Worm (Caenorhabditis elegans) whole organism, young adult: ENCODE data around the gene F27D9.7.

Source experiments
- C06A6.2 ChIP-seq: fragments of 200-800 bp; sonication (Bioruptor generic); conservative IDR thresholded peaks from 2 replicates; pipeline ENCODE4 v1.3.6; 2022; ENCODE audit warnings: missing genetic modification characterization, missing compliant biosample characterization
- C17E4.6 ChIP-seq: fragments of 200-800 bp; sonication (Bioruptor generic); IDR thresholded peaks from 2 replicates; pipeline ENCODE4 v1.3.6; 2022; ENCODE audit warnings: missing genetic modification reagents, missing genetic modification characterization, missing compliant biosample characterization
- F39B2.1 ChIP-seq: fragments of 200-800 bp; sonication (Bioruptor generic); IDR thresholded peaks from 2 replicates; pipeline ENCODE4 v1.3.6; 2022; ENCODE audit warnings: missing genetic modification reagents, missing genetic modification characterization, missing compliant biosample characterization
- F49E8.2 ChIP-seq: sonication (generic microtip); optimal IDR thresholded peaks from 3 replicates; lab custom pipeline; 2017; ENCODE audit warnings: missing genetic modification characterization, mild to moderate bottlenecking, missing compliant biosample characterization, antibody characterized with exemption, moderate library complexity; ENCODE audit not compliant: insufficient read depth
- K12H6.12 ChIP-seq: fragments of 200-800 bp; sonication (Bioruptor generic); optimal IDR thresholded peaks from 2 replicates; lab custom pipeline; 2018; ENCODE audit warnings: mild to moderate bottlenecking, missing genetic modification characterization, missing compliant biosample characterization
- T07F8.4 ChIP-seq: sonication (generic microtip); optimal IDR thresholded peaks from 2 replicates; lab custom pipeline; 2016; ENCODE audit warnings: mild to moderate bottlenecking, missing genetic modification characterization, moderate library complexity, missing compliant biosample characterization
- T26A5.8 ChIP-seq: sonication (generic microtip); optimal IDR thresholded peaks from 2 replicates; lab custom pipeline; 2016; ENCODE audit warnings: missing genetic modification characterization, missing compliant biosample characterization
- Y53G8AR.9 ChIP-seq: fragments of 200-800 bp; sonication (Bioruptor generic); conservative IDR thresholded peaks from 2 replicates; pipeline ENCODE4 v1.3.6; 2022; ENCODE audit warnings: missing genetic modification reagents, missing genetic modification characterization, missing compliant biosample characterization
- Y67H2A.10 ChIP-seq: fragments of 200-800 bp; sonication (Bioruptor generic); conservative IDR thresholded peaks from 2 replicates; pipeline ENCODE4 v1.3.6; 2022; ENCODE audit warnings: missing genetic modification reagents, missing genetic modification characterization, missing compliant biosample characterization
- Y79H2A.3 ChIP-seq: fragments of 200-800 bp; sonication (Bioruptor generic); conservative IDR thresholded peaks from 2 replicates; pipeline ENCODE4 v1.3.6; 2022; ENCODE audit warnings: missing genetic modification reagents, missing genetic modification characterization, missing compliant biosample characterization
- atf-7 ChIP-seq: sonication (generic microtip); optimal IDR thresholded peaks from 2 replicates; lab custom pipeline; 2017; ENCODE audit warnings: mild to moderate bottlenecking, missing genetic modification characterization, missing compliant biosample characterization
- bed-2 ChIP-seq: fragments of 200-800 bp; sonication (Bioruptor generic); IDR thresholded peaks from 2 replicates; pipeline ENCODE4 v1.3.6; 2022; ENCODE audit warnings: missing genetic modification reagents, missing genetic modification characterization, missing compliant biosample characterization
- cebp-2 ChIP-seq: fragments of 200-800 bp; sonication (Bioruptor generic); IDR thresholded peaks from 2 replicates; pipeline ENCODE4 v1.3.6; 2022; ENCODE audit warnings: missing genetic modification characterization, missing compliant biosample characterization
- ceh-27 ChIP-seq: fragments of 200-800 bp; sonication (Bioruptor generic); optimal IDR thresholded peaks from 2 replicates; lab custom pipeline; 2018; ENCODE audit warnings: mild to moderate bottlenecking, missing genetic modification characterization, moderate library complexity, missing compliant biosample characterization
- ceh-91 ChIP-seq: fragments of 200-800 bp; sonication (Bioruptor generic); IDR thresholded peaks from 2 replicates; pipeline ENCODE4 v1.3.6; 2022; ENCODE audit warnings: missing genetic modification reagents, missing genetic modification characterization, missing compliant biosample characterization
- egl-18 ChIP-seq: fragments of 200-800 bp; sonication (Bioruptor generic); IDR thresholded peaks from 2 replicates; pipeline ENCODE4 v1.3.6; 2022; ENCODE audit warnings: missing genetic modification reagents, missing genetic modification characterization, missing compliant biosample characterization
- ets-4 ChIP-seq: fragments of 200-800 bp; sonication (Bioruptor generic); optimal IDR thresholded peaks from 2 replicates; lab custom pipeline; 2018; ENCODE audit warnings: mild to moderate bottlenecking, missing genetic modification characterization, missing compliant biosample characterization
- him-1 ChIP-seq: sonication (generic microtip); optimal IDR thresholded peaks from 2 replicates; lab custom pipeline; 2016; ENCODE audit warnings: missing genotype, missing genetic modification reagents, missing genetic modification characterization, missing compliant biosample characterization
- lin-26 ChIP-seq: fragments of 200-800 bp; sonication (Bioruptor generic); IDR thresholded peaks from 2 replicates; pipeline ENCODE4 v1.3.6; 2022; ENCODE audit warnings: missing genetic modification reagents, missing genetic modification characterization, missing compliant biosample characterization
- lin-35 ChIP-seq, 3 experiments: fragments of 150-350 bp in 2 of 3; sonication (generic microtip) in 1 of 3; optimal IDR thresholded peaks; 2 replicates each; lab custom pipeline; 2014 to 2018; ENCODE audit warnings: missing biosample characterization in 3 of 3, missing genetic modification characterization in 3 of 3, missing genetic modification reagents in 3 of 3
- lsy-27 ChIP-seq: sonication (generic microtip); optimal IDR thresholded peaks from 2 replicates; lab custom pipeline; 2017; ENCODE audit warnings: missing genetic modification characterization, mild to moderate bottlenecking, missing compliant biosample characterization, antibody characterized with exemption, missing genotype, borderline replicate concordance; ENCODE audit not compliant: insufficient read depth
- madf-8 ChIP-seq: fragments of 200-800 bp; sonication (Bioruptor generic); conservative IDR thresholded peaks from 2 replicates; pipeline ENCODE4 v1.3.6; 2022; ENCODE audit warnings: missing genetic modification reagents, missing genetic modification characterization, missing compliant biosample characterization
- nfya-2 ChIP-seq: fragments of 200-800 bp; sonication (Bioruptor generic); IDR thresholded peaks from 2 replicates; pipeline ENCODE4 v1.3.6; 2022; ENCODE audit warnings: missing genetic modification reagents, missing genetic modification characterization, missing compliant biosample characterization
- nfyb-1 ChIP-seq: fragments of 200-800 bp; sonication (Bioruptor generic); IDR thresholded peaks from 2 replicates; pipeline ENCODE4 v1.3.6; 2022; ENCODE audit warnings: missing genetic modification reagents, missing genetic modification characterization, missing compliant biosample characterization
- nhr-27 ChIP-seq: fragments of 200-800 bp; sonication (Bioruptor generic); optimal IDR thresholded peaks from 2 replicates; lab custom pipeline; 2018; ENCODE audit warnings: mild to moderate bottlenecking, missing genetic modification characterization, moderate library complexity, missing compliant biosample characterization
- sptf-2 ChIP-seq: fragments of 200-800 bp; sonication (Bioruptor generic); optimal IDR thresholded peaks from 2 replicates; lab custom pipeline; 2018; ENCODE audit warnings: mild to moderate bottlenecking, missing genetic modification characterization, missing compliant biosample characterization
- tbp1 ChIP-seq: fragments of 200-800 bp; sonication (Bioruptor generic); optimal IDR thresholded peaks from 2 replicates; lab custom pipeline; 2018; ENCODE audit warnings: mild to moderate bottlenecking, missing genetic modification characterization, missing compliant biosample characterization
- tlf-1 ChIP-seq: fragments of 200-800 bp; sonication (Bioruptor generic); optimal IDR thresholded peaks from 2 replicates; lab custom pipeline; 2018; ENCODE audit warnings: mild to moderate bottlenecking, missing genetic modification characterization, missing compliant biosample characterization

F27D9.7 gene

ce11 chrX:7638790-7639189 is 31.8 kb downstream of the F27D9.7 start:
- TF ChIP-seq Y79H2A.3 (GFP tag; lab: Robert Waterston, UW) (no peak), F39B2.1 (GFP tag; lab: Robert Waterston, UW) (no peak), Y53G8AR.9 (GFP tag; lab: Robert Waterston, UW) (no peak), K12H6.12 (tag; lab: Kevin White, UChicago) (no peak), ceh-27 (GFP tag; lab: Kevin White, UChicago) (no peak), nhr-27 (tag; lab: Kevin White, UChicago) (no peak), bed-2 (GFP tag; lab: Robert Waterston, UW) (no peak), F49E8.2 (tag; lab: Kevin White, UChicago) (no peak), cebp-2 (GFP tag; lab: Robert Waterston, UW) (no peak), him-1 (tag; lab: Kevin White, UChicago) (no peak), atf-7 (tag; lab: Kevin White, UChicago) (no peak), lsy-27 (no peak), T26A5.8 (tag; lab: Kevin White, UChicago) (no peak), C06A6.2 (GFP tag; lab: Robert Waterston, UW) (no peak), lin-26 (GFP tag; lab: Robert Waterston, UW) (no peak)

ce11 chrX:7636037-7636436 is 34.5 kb downstream of the F27D9.7 start:
- TF ChIP-seq madf-8 (GFP tag; lab: Robert Waterston, UW), result no peak
- TF ChIP-seq sptf-2, result no peak
- TF ChIP-seq tbp1 (GFP tag; lab: Kevin White, UChicago), result no peak
- TF ChIP-seq ets-4 (GFP tag; lab: Kevin White, UChicago), result no peak
- TF ChIP-seq lin-35 (GFP tag; optimal IDR thresholded peaks at IDR 0.05; lab: Kevin White, UChicago), result no peak
- TF ChIP-seq Y67H2A.10, result no peak
- no peak for TF ChIP-seq C17E4.6 (GFP tag; lab: Robert Waterston, UW)
- no peak for TF ChIP-seq nfyb-1 (GFP tag; lab: Robert Waterston, UW)
- no peak for TF ChIP-seq T07F8.4 (tag; lab: Kevin White, UChicago)
- no peak for TF ChIP-seq egl-18 (GFP tag; lab: Robert Waterston, UW)
- TF ChIP-seq tlf-1, result no peak

- TF ChIP-seq nfya-2 (0 out of 2 replicates have a peak, but pooled peaks have one; percentile 47), ceh-91 (no peak)
Measured at ce11 chrX:7627351-7627750, 43.2 kb downstream of the F27D9.7 start, which contains the start of gene nlp-61. Gene nlp-61 (plus strand): TSS chrX:7627651.
